Worm (Caenorhabditis elegans) whole organism, young adult: ENCODE measurements around the gene F22B7.9.

Experiments used
- dpff-1 ChIP-seq: sonication (generic microtip); optimal IDR thresholded peaks from 2 replicates; lab custom pipeline; 2017; ENCODE audit warnings: mild to moderate bottlenecking, missing genetic modification characterization, missing compliant biosample characterization
- let-526 ChIP-seq: fragments of 200-800 bp; sonication (Bioruptor generic); IDR thresholded peaks from 2 replicates; pipeline ENCODE4 v1.3.6; 2022; ENCODE audit warnings: missing genetic modification reagents, missing genetic modification characterization, missing compliant biosample characterization
- madf-10 ChIP-seq: sonication (generic microtip); optimal IDR thresholded peaks from 2 replicates; lab custom pipeline; 2016; ENCODE audit warnings: mild to moderate bottlenecking, missing genetic modification characterization, missing compliant biosample characterization
- unc-62 ChIP-seq: fragments of 150-350 bp; optimal IDR thresholded peaks from 2 replicates; lab custom pipeline; 2014; ENCODE audit warnings: missing biosample characterization, missing genetic modification reagents, missing genetic modification characterization

DNA sequence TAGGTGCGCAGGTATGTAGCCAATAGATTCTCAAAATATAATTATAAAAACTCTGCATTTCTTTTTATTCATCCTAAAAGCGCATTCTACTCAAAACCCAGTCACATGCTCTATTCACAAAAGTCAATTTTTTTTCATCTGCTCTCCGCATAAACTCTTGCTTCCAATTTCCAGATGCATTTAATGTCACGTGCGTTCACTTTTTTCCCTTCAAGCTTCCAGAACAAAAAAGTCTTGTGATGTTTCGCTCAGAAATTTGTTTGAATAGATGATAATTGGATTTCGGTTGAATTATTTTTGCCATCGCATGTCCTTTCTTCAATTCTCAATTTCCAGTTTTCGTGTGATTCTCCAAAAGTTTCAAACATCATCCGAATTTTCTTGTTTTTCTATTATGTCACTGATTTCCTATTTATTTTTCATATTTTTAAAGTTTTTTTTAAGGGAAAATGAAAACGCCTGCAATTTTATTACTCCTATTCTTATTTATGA, 11.2 kb upstream of the F22B7.9 start, which contains the start of gene F22B7.1:
- TF ChIP-seq let-526 (GFP tag; lab: Robert Waterston, UW) (no peak), unc-62 (no peak), madf-10 (tag; lab: Kevin White, UChicago) (no peak), dpff-1 (tag; lab: Kevin White, UChicago) (no peak)
